Worm (Caenorhabditis elegans) whole organism, mixed stage, embryonic: ENCODE measurements around the gene F53C3.3.

Experiments used
- M03D4.4 ChIP-seq: sonication (generic microtip); optimal IDR thresholded peaks from 2 replicates; lab custom pipeline; 2017; ENCODE audit warnings: mild to moderate bottlenecking, missing genetic modification characterization, missing compliant biosample characterization
- blmp-1 ChIP-seq: fragments of 150-350 bp; optimal IDR thresholded peaks from 2 replicates; lab custom pipeline; 2014; ENCODE audit warnings: missing biosample characterization, missing genetic modification characterization
- ceh-43 ChIP-seq: fragments of 200-800 bp; sonication (Bioruptor generic); optimal IDR thresholded peaks from 2 replicates; lab custom pipeline; 2018; ENCODE audit warnings: mild to moderate bottlenecking, missing genetic modification characterization, moderate library complexity, missing compliant biosample characterization
- ceh-83 ChIP-seq: fragments of 200-800 bp; sonication (Bioruptor generic); optimal IDR thresholded peaks from 2 replicates; lab custom pipeline; 2018; ENCODE audit warnings: mild to moderate bottlenecking, missing genetic modification characterization, missing compliant biosample characterization
- ces-1 ChIP-seq: fragments of 150-350 bp; optimal IDR thresholded peaks from 2 replicates; lab custom pipeline; 2014; ENCODE audit warnings: missing biosample characterization, missing genetic modification reagents, missing genetic modification characterization
- cnd-1 ChIP-seq: fragments of 200-800 bp; sonication (Bioruptor generic); optimal IDR thresholded peaks from 2 replicates; lab custom pipeline; 2018; ENCODE audit warnings: mild to moderate bottlenecking, missing genetic modification characterization, missing compliant biosample characterization
- drap-1 ChIP-seq: fragments of 200-800 bp; sonication (Bioruptor generic); optimal IDR thresholded peaks from 3 replicates; lab custom pipeline; 2018; ENCODE audit warnings: mild to moderate bottlenecking, missing genetic modification characterization, missing compliant biosample characterization
- elt-1 ChIP-seq: sonication (generic microtip); optimal IDR thresholded peaks from 2 replicates; lab custom pipeline; 2017; ENCODE audit warnings: missing genetic modification characterization, mild to moderate bottlenecking, missing compliant biosample characterization, antibody characterized with exemption, moderate library complexity, borderline replicate concordance; ENCODE audit not compliant: insufficient read depth
- ham-2 ChIP-seq: fragments of 200-800 bp; sonication (Bioruptor generic); optimal IDR thresholded peaks from 2 replicates; lab custom pipeline; 2018; ENCODE audit warnings: mild to moderate bottlenecking, missing genetic modification characterization, missing compliant biosample characterization
- lin-13 ChIP-seq: fragments of 150-350 bp; optimal IDR thresholded peaks from 2 replicates; lab custom pipeline; 2014; ENCODE audit warnings: missing biosample characterization, missing genetic modification characterization
- lin-32 ChIP-seq: fragments of 200-800 bp; sonication (Bioruptor generic); optimal IDR thresholded peaks from 2 replicates; lab custom pipeline; 2018; ENCODE audit warnings: mild to moderate bottlenecking, missing genetic modification characterization, missing compliant biosample characterization
- mab-5 ChIP-seq: fragments of 150-350 bp; optimal IDR thresholded peaks from 2 replicates; lab custom pipeline; 2014; ENCODE audit warnings: missing biosample characterization, missing genetic modification characterization
- mep-1 ChIP-seq: fragments of 150-350 bp; optimal IDR thresholded peaks from 2 replicates; lab custom pipeline; 2017; ENCODE audit warnings: missing biosample characterization, missing genetic modification reagents, missing genetic modification characterization, inconsistent platforms
- mls-2 ChIP-seq: sonication (generic microtip); optimal IDR thresholded peaks from 2 replicates; lab custom pipeline; 2016; ENCODE audit warnings: mild to moderate bottlenecking, missing genetic modification characterization, moderate library complexity, missing compliant biosample characterization
- nhr-12 ChIP-seq: fragments of 150-350 bp; optimal IDR thresholded peaks from 2 replicates; lab custom pipeline; 2014; ENCODE audit warnings: missing biosample characterization, missing genetic modification characterization
- nhr-237 ChIP-seq: fragments of 150-350 bp; optimal IDR thresholded peaks from 2 replicates; lab custom pipeline; 2014; ENCODE audit warnings: missing biosample characterization, missing genetic modification characterization
- nhr-28 ChIP-seq: fragments of 150-350 bp; optimal IDR thresholded peaks from 2 replicates; lab custom pipeline; 2014; ENCODE audit warnings: missing biosample characterization, missing genetic modification characterization
- pha-4 ChIP-seq: fragments of 150-350 bp; optimal IDR thresholded peaks from 2 replicates; lab custom pipeline; 2018; ENCODE audit warnings: missing biosample characterization, missing genetic modification reagents, missing genetic modification characterization
- sptf-1 ChIP-seq: sonication (generic microtip); optimal IDR thresholded peaks from 2 replicates; lab custom pipeline; 2017; ENCODE audit warnings: mild to moderate bottlenecking, missing genetic modification characterization, moderate library complexity, missing compliant biosample characterization
- tbx-8 ChIP-seq: fragments of 200-800 bp; sonication (Bioruptor generic); optimal IDR thresholded peaks from 2 replicates; lab custom pipeline; 2018; ENCODE audit warnings: mild to moderate bottlenecking, missing genetic modification characterization, moderate library complexity, missing compliant biosample characterization
- unc-120 ChIP-seq: sonication (generic microtip); optimal IDR thresholded peaks from 2 replicates; lab custom pipeline; 2017; ENCODE audit warnings: missing genetic modification characterization, missing compliant biosample characterization; ENCODE audit not compliant: poor library complexity, severe bottlenecking
- unc-39 ChIP-seq: fragments of 150-350 bp; optimal IDR thresholded peaks from 2 replicates; lab custom pipeline; 2014; ENCODE audit warnings: missing biosample characterization, missing genetic modification characterization
- ztf-11 ChIP-seq: fragments of 150-350 bp; optimal IDR thresholded peaks from 2 replicates; lab custom pipeline; 2014; ENCODE audit warnings: missing biosample characterization, missing genetic modification characterization

The F53C3.3 gene

ce11 chrII:3948507-3948906, 45.9 kb downstream of the F53C3.3 start:
- TF ChIP-seq mls-2: no peak
- TF ChIP-seq pha-4: no peak
- peak; percentile 9 for TF ChIP-seq ces-1 (GFP tag; lab: Kevin White, UChicago)

DNA sequence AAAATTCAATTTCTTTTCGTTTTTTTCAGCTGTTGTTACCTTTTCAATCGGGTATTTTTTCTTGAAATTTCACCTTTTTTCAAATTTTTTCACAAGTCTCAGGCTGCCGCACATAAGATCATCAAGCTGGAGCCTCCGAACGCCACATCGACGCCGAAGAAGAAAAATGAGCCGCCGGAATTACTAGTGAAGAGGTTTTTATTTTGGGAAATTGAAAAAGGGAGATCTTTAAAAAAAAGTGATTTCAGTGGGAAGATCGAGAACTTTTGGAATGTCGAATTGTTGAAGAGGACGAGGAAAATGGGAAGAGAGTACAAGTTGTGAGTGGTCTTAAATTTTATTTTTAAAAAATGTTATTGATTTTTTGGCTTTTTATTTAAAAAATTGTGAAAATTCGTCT, 47.4 kb downstream of the F53C3.3 start, which contains the start of gene sea-2:
sea-2 (plus strand) TSS at position 301 of the 400 bp plus-strand sequence.
- TF ChIP-seq nhr-28 (tag; lab: Kevin White, UChicago) (no peak), ceh-83 (GFP tag; lab: Kevin White, UChicago) (no peak), M03D4.4 (tag; lab: Kevin White, UChicago) (no peak), ces-1 (GFP tag; lab: Kevin White, UChicago) (no peak), unc-39 (tag; lab: Kevin White, UChicago) (no peak), mep-1 (tag; lab: Kevin White, UChicago) (no peak), tbx-8 (GFP tag; lab: Kevin White, UChicago) (no peak), drap-1 (GFP tag; lab: Kevin White, UChicago) (no peak)
- TF ChIP-seq, all 35 proteins: peak for 0

DNA sequence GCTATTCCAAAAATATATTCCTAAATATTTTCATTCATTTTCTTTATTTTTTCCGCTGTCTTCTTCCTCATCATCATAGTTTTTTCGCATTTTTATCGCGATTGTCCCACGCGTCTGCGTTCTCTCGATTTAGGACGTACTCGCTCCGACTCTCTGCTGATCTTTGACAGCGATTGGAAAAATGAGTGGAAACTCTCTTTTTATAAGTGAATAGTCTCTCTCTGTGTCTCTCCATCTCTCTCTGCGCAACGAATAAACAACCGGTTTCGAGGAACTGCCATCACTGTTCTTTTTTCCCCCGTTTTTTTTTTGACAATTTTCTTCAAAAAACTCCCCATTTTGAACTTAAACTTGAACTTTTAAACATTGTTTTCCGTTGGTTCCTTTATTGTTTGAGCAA, 48.7 kb downstream of the F53C3.3 start:
- TF ChIP-seq ham-2 (GFP tag; lab: Kevin White, UChicago) (no peak), lin-32 (GFP tag; lab: Kevin White, UChicago) (no peak), M03D4.4 (tag; lab: Kevin White, UChicago) (no peak), mep-1 (tag; lab: Kevin White, UChicago) (no peak), mab-5 (tag; lab: Kevin White, UChicago) (no peak), lin-13 (tag; lab: Kevin White, UChicago) (no peak), elt-1 (tag; lab: Kevin White, UChicago) (no peak), sptf-1 (no peak), pha-4 (no peak), tbx-8 (GFP tag; lab: Kevin White, UChicago) (no peak), blmp-1 (tag; lab: Kevin White, UChicago) (no peak), mls-2 (no peak), nhr-28 (tag; lab: Kevin White, UChicago) (no peak)

ce11 chrII:3952368-3952767, 49.7 kb downstream of the F53C3.3 start:
- TF ChIP-seq M03D4.4 (tag; lab: Kevin White, UChicago): no peak
- no peak for TF ChIP-seq ztf-11
- TF ChIP-seq unc-39 (tag; lab: Kevin White, UChicago): no peak
- TF ChIP-seq nhr-237 (tag; lab: Kevin White, UChicago): no peak
- no peak for TF ChIP-seq sptf-1
- no peak for TF ChIP-seq lin-13 (tag; lab: Kevin White, UChicago)
- no peak for TF ChIP-seq blmp-1 (tag; lab: Kevin White, UChicago)
- no peak for TF ChIP-seq drap-1 (GFP tag; lab: Kevin White, UChicago)
- TF ChIP-seq ces-1 (GFP tag; lab: Kevin White, UChicago): no peak
- no peak for TF ChIP-seq ceh-43 (GFP tag; lab: Kevin White, UChicago)
- TF ChIP-seq unc-120 (tag; lab: Kevin White, UChicago): no peak
- no peak for TF ChIP-seq lin-32 (GFP tag; lab: Kevin White, UChicago)

DNA sequence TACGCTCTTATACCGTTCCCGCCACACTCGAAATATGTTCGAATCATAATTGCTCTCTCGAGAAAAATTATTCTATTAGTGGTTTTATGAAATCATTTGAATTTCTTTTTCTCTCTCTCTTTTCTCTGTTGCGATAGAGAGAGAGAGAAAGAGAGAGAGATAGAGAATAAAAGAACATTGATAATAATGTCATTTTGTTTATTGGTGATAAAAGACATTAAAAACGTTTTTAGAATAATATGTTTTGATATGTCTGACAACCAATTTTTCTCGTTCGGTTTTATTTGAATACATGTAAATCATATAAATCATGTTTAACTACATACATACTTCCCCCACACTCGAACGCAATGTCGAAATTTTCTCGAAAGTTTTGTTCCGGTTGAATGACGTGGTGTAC, 50.3 kb downstream of the F53C3.3 start:
- TF ChIP-seq lin-13 (tag; lab: Kevin White, UChicago): no peak

- TF ChIP-seq nhr-12 (tag; lab: Kevin White, UChicago): no peak
- no peak for TF ChIP-seq mab-5 (tag; lab: Kevin White, UChicago)
- no peak for TF ChIP-seq cnd-1 (tag; lab: Kevin White, UChicago)
These were observed 51.4 kb downstream of the F53C3.3 start for ce11 chrII:3954018-3954417.
